Worm (Caenorhabditis elegans): ENCODE measurements around the gene fbxa-90.

DNA sequence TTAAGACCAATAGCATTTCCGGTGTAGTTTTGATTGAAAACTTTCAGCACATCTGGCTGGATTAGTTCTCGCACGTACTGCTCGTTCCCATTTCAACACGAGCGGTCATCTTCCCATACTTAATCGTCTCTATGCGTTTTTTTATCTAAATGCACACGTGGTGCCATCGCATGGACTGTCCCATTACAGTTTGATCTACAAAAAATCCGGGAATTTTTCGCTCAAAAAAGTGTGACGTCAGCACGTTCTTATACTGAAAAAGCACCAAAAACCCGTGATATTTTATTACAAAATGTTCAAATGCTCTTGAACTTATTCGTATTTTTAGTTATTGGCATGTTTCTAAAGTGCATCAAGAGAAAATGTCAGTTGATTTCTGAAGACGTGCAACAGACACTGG, 44.7 kb upstream of the fbxa-90 start, which contains the start of gene Y102A5C.4:
- TF ChIP-seq hlh-26 (GFP tag; conservative IDR thresholded peaks at IDR 0.05) (no peak), lin-35 (GFP tag; optimal IDR thresholded peaks at IDR 0.05) (no peak), cebp-2 (GFP tag; IDR thresholded peaks at IDR 0.05) (no peak), ZK185.1 (tag; optimal IDR thresholded peaks at IDR 0.05; ENCODE audit: poor library complexity, severe bottlenecking) (no peak), F57C9.4 (tag; optimal IDR thresholded peaks at IDR 0.05) (no peak), Y79H2A.3 (GFP tag; conservative IDR thresholded peaks at IDR 0.05) (no peak), F55B11.4 (tag; optimal IDR thresholded peaks at IDR 0.05; ENCODE audit: borderline replicate concordance, insufficient read depth) (no peak), F52B5.7 (tag; optimal IDR thresholded peaks at IDR 0.05) (no peak), mcd-1 (GFP tag; IDR thresholded peaks at IDR 0.05) (no peak), efl-1 (GFP tag; optimal IDR thresholded peaks at IDR 0.05) (no peak), ceh-91 (GFP tag; IDR thresholded peaks at IDR 0.05) (no peak), pbrm-1 (GFP tag; IDR thresholded peaks at IDR 0.05) (no peak), ekl-4 (GFP tag; IDR thresholded peaks at IDR 0.05) (no peak)

All from whole organism, young adult.